Fruit fly (Drosophila melanogaster): Measurements from ENCODE around the gene CG43861.

Gene CG43861

dm6 chr2L:19937804-19938461 lies 79.1 kb downstream of the CG43861 start:
- no peak for TF ChIP-seq CG8478 (optimal IDR thresholded peaks at IDR 0.05)
- TF ChIP-seq psq (optimal IDR thresholded peaks at IDR 0.05) = no peak
- TF ChIP-seq EcR (GFP tag; optimal IDR thresholded peaks at IDR 0.05) = no peak
- TF ChIP-seq pan (optimal IDR thresholded peaks at IDR 0.05) = no peak
- no peak for TF ChIP-seq usp (GFP tag; optimal IDR thresholded peaks at IDR 0.05)
- TF ChIP-seq Dll (optimal IDR thresholded peaks at IDR 0.05) = no peak

DNA sequence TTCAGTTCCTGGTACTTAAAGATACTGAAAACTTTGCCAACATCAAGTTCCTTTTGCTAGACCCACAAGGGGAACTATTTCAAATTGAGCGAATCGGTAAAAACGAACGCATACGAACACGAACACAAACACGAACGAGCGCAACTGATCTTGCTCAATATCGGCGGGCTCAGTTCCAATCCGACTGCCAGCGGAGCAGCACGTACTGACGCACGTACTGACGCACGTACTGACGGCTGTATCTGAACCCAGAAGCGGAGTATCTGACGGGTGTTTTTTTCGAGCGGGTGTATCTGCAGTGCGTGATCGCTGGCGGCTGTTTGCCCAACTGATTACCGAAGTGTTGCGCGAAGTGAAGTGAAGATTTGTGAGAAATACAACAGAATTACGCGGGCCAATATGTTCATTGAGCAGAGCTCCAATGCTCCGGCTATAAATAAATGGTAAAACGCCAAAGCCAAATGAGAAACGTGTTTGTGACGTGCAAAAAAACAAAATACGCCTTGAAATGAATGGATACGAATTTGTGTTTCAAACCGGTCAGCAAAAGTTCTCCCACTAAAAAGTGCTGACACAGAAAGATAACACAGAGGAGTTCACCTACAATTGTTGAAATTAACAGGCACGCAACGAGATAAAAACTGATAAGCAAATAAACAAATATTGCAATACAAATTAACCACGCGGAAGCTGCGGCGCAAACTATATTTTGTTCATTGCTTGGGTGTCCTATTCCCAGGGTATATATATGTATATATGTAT lies 81.8 kb downstream of the CG43861 start:
- TF ChIP-seq pan (optimal IDR thresholded peaks at IDR 0.05) (no peak), CG8478 (optimal IDR thresholded peaks at IDR 0.05) (no peak), EcR (GFP tag; optimal IDR thresholded peaks at IDR 0.05) (no peak), psq (optimal IDR thresholded peaks at IDR 0.05) (no peak)

- TF ChIP-seq usp (GFP tag; optimal IDR thresholded peaks at IDR 0.05) = no peak
- TF ChIP-seq EcR (GFP tag; optimal IDR thresholded peaks at IDR 0.05) = no peak
- TF ChIP-seq CG8478 (optimal IDR thresholded peaks at IDR 0.05) = no peak
- no peak for TF ChIP-seq pan (optimal IDR thresholded peaks at IDR 0.05)
- TF ChIP-seq psq (optimal IDR thresholded peaks at IDR 0.05) = no peak
- TF ChIP-seq Dll (optimal IDR thresholded peaks at IDR 0.05) = no peak
These were observed 84.6 kb downstream of the CG43861 start for dm6 chr2L:19932523-19932922.

dm6 chr2L:19930102-19930501 lies 87.0 kb downstream of the CG43861 start:
- TF ChIP-seq usp (GFP tag; optimal IDR thresholded peaks at IDR 0.05) = no peak
- TF ChIP-seq EcR (GFP tag; optimal IDR thresholded peaks at IDR 0.05) = no peak
- no peak for TF ChIP-seq Dll (optimal IDR thresholded peaks at IDR 0.05)
- no peak for TF ChIP-seq psq (optimal IDR thresholded peaks at IDR 0.05)
- TF ChIP-seq CG8478 (optimal IDR thresholded peaks at IDR 0.05) = no peak
- no peak for TF ChIP-seq pan (optimal IDR thresholded peaks at IDR 0.05)

DNA sequence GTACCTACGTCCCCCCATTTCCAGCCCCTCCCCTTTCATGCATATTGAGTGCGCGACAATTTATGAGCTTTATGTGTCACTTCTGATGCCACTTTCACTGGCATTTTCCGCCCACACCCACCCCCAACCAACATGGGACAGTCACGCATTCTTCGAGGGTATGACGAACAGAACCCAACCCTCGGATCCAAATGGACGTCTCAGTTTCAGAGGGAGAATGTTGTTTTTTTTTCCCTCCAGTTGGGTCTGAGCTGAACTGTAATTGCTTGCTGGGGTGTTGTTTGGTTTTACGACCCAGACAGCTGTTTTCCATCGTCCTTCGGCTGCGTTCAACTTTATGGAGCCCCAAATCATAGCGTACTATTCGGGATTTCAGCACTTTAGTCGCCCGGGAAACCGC lies 93.3 kb downstream of the CG43861 start:
- TF ChIP-seq Dll (optimal IDR thresholded peaks at IDR 0.05) = no peak
- no peak for TF ChIP-seq usp (GFP tag; optimal IDR thresholded peaks at IDR 0.05)
- no peak for TF ChIP-seq CG8478 (optimal IDR thresholded peaks at IDR 0.05)
- TF ChIP-seq EcR (GFP tag; optimal IDR thresholded peaks at IDR 0.05) = no peak
